Worm (Caenorhabditis elegans): ENCODE measurements around the gene slc-25A29.

Gene slc-25A29

ce11 chrV:14633319-14633718 lies 24.7 kb downstream of the slc-25A29 start:
- no peak for TF ChIP-seq nhr-43 (tag; optimal IDR thresholded peaks at IDR 0.05; ENCODE audit: poor library complexity, severe bottlenecking)
- TF ChIP-seq nhr-237 (tag; optimal IDR thresholded peaks at IDR 0.05): no peak
- TF ChIP-seq elt-3 (tag; optimal IDR thresholded peaks at IDR 0.05): no peak
- TF ChIP-seq nhr-23 (tag; optimal IDR thresholded peaks at IDR 0.05): peak; percentile 14

- no peak for TF ChIP-seq sea-2 (GFP tag; optimal IDR thresholded peaks at IDR 0.05)
- no peak for TF ChIP-seq ceh-82 (tag; optimal IDR thresholded peaks at IDR 0.05)
- TF ChIP-seq jun-1 (tag; optimal IDR thresholded peaks at IDR 0.05): no peak
- TF ChIP-seq nhr-76 (tag; optimal IDR thresholded peaks at IDR 0.05): no peak
- no peak for TF ChIP-seq elt-1 (tag; optimal IDR thresholded peaks at IDR 0.05)
- no peak for TF ChIP-seq skn-1 (tag; optimal IDR thresholded peaks at IDR 0.05)
- TF ChIP-seq lin-15B (tag; optimal IDR thresholded peaks at IDR 0.05): no peak
- no peak for TF ChIP-seq zag-1 (tag; optimal IDR thresholded peaks at IDR 0.05)
- TF ChIP-seq ama-1 (optimal IDR thresholded peaks at IDR 0.05): no peak
- TF ChIP-seq hmg-11 (tag; optimal IDR thresholded peaks at IDR 0.05): no peak
- TF ChIP-seq nhr-43 (tag; optimal IDR thresholded peaks at IDR 0.05; ENCODE audit: poor library complexity, severe bottlenecking): no peak
- TF ChIP-seq nhr-237 (tag; optimal IDR thresholded peaks at IDR 0.05): no peak
- TF ChIP-seq daf-12 (tag; optimal IDR thresholded peaks at IDR 0.05): no peak
Measured at ce11 chrV:14631588-14631987, 26.4 kb downstream of the slc-25A29 start, which contains the start of gene F43D2.3. Gene F43D2.3 (plus strand): TSS chrV:14631888.

DNA sequence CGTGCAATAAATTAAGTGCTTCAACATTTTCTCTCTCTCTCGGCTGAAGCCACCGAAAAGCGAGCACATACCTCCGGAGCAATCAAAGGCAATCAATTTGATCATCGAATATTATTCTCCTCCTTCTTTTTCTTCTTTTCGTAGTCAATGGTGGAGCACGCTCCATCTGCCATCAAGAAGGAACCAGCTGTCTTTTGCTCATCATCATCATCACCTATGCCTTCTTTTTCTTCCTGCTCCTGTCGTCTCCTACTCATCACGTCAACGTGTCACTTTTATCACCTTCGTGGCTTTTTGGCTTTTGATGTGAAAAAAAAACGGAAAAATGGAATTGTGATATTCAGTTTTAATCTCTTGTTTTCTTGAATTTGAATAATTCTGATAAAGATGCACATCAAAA lies 32.3 kb downstream of the slc-25A29 start:
- no peak for TF ChIP-seq nhr-28 (tag; optimal IDR thresholded peaks at IDR 0.05)
- TF ChIP-seq nhr-23 (tag; optimal IDR thresholded peaks at IDR 0.05): no peak
- TF ChIP-seq mml-1 (tag; optimal IDR thresholded peaks at IDR 0.05): no peak
- no peak for TF ChIP-seq ztf-11 (tag; optimal IDR thresholded peaks at IDR 0.05)
- TF ChIP-seq egl-5 (tag; optimal IDR thresholded peaks at IDR 0.05): peak; percentile 52
- TF ChIP-seq ZK546.5 (tag; optimal IDR thresholded peaks at IDR 0.05): no peak

DNA sequence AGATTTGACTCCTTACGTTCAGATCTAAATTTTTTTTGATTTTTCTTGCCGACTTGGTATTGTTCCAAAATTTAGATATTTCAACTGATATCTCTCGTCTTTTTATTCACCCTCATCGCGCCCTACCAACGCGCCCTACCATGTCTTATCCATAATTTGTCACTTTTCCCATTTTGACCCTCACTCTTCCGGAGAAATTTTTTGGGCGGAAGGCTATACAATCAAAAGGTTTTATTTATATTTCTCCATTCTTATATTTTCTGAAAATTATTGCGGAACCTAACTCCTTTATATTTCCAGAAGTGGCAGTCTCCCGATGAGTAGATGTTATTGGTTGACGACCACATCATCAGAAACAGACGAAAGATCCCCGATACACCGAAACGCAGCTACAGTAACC lies 37.1 kb downstream of the slc-25A29 start, which contains the start of gene hot-1:
Gene hot-1 (plus strand): TSS at position 301 of the 400 bp plus-strand sequence.
- TF ChIP-seq elt-1 (tag; optimal IDR thresholded peaks at IDR 0.05) (no peak), pha-4 (tag; optimal IDR thresholded peaks at IDR 0.05) (no peak), unc-62 (GFP tag; optimal IDR thresholded peaks at IDR 0.05) (no peak), elt-2 (tag; optimal IDR thresholded peaks at IDR 0.05) (no peak), ztf-4 (tag; optimal IDR thresholded peaks at IDR 0.05) (no peak), egl-5 (tag; optimal IDR thresholded peaks at IDR 0.05) (no peak), nhr-76 (tag; optimal IDR thresholded peaks at IDR 0.05) (no peak), zag-1 (tag; optimal IDR thresholded peaks at IDR 0.05) (no peak), nhr-67 (tag; optimal IDR thresholded peaks at IDR 0.05) (no peak), egl-27 (tag; optimal IDR thresholded peaks at IDR 0.05) (no peak), unc-39 (tag; optimal IDR thresholded peaks at IDR 0.05) (no peak)

DNA sequence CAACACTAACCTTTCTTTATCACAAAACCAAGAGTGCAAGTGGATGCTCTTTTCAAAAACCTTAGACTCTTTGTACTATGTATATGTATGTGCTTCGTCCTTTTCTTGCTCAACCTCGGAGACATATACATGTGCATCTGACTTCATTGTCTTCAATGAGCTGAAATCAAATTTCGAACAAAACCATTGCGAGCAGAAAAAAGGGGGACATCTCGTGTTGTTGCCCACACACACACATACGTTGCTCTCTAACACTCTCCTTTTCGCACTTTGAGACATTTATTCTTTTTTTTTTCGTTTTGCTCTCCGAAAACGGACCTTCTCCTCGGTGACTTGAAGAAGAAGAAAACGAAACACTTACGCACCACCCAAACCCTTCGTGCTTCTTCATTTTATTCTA lies 37.7 kb downstream of the slc-25A29 start:
- TF ChIP-seq ceh-16 (tag; optimal IDR thresholded peaks at IDR 0.05): no peak
- TF ChIP-seq fkh-10 (GFP tag; optimal IDR thresholded peaks at IDR 0.05): peak; percentile 26

DNA sequence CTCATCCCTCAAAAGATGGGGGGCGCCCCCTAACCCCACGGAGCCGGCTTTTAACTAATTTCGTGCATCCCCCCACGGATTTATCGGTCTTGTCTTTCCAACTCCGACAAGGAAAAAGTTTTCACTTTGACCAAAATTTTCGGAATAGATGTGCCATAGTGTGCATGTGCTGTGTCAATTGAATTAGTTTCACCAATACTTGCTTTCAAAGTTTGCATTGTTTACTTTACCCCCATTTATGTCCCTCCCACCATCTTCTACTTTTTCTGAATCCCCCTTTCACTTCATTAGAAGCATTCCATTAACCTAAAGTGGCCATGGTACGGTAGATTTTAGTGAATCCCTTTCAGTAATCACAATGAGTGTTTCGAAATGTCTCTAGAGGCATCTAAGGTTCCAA lies 40.3 kb downstream of the slc-25A29 start:
- TF ChIP-seq eor-1 (tag; optimal IDR thresholded peaks at IDR 0.05) (no peak), nhr-237 (tag; optimal IDR thresholded peaks at IDR 0.05) (no peak), tbx-2 (tag; optimal IDR thresholded peaks at IDR 0.05) (no peak), hmg-11 (tag; optimal IDR thresholded peaks at IDR 0.05) (no peak), ceh-28 (tag; optimal IDR thresholded peaks at IDR 0.05) (no peak), zag-1 (tag; optimal IDR thresholded peaks at IDR 0.05) (no peak), sea-2 (GFP tag; optimal IDR thresholded peaks at IDR 0.05) (no peak), lin-39 (tag; optimal IDR thresholded peaks at IDR 0.05) (no peak), elt-1 (tag; optimal IDR thresholded peaks at IDR 0.05) (no peak), daf-12 (tag; optimal IDR thresholded peaks at IDR 0.05) (no peak), jun-1 (tag; optimal IDR thresholded peaks at IDR 0.05) (no peak), nhr-23 (tag; optimal IDR thresholded peaks at IDR 0.05) (no peak), skn-1 (tag; optimal IDR thresholded peaks at IDR 0.05) (no peak), ama-1 (optimal IDR thresholded peaks at IDR 0.05) (no peak), fkh-10 (GFP tag; optimal IDR thresholded peaks at IDR 0.05) (no peak)

Data from whole organism, L3 larva.